Fruit fly (Drosophila melanogaster) whole organism: Measurements from ENCODE around the gene Eip78C.

Source experiments
- CG8478 ChIP-seq: fragments of >200 bp; optimal IDR thresholded peaks from 2 replicates; lab custom pipeline; 2018; ENCODE audit warnings: inconsistent platforms
- Dll ChIP-seq: fragments of >200 bp; optimal IDR thresholded peaks from 2 replicates; lab custom pipeline; 2017
- EcR ChIP-seq, 2 experiments: fragments of >200 bp; optimal IDR thresholded peaks; 2 replicates each; lab custom pipeline; 2017; ENCODE audit warnings: missing biosample characterization in 2 of 2, missing genetic modification characterization in 2 of 2, missing genetic modification reagents in 2 of 2
- pan ChIP-seq: fragments of >200 bp; optimal IDR thresholded peaks from 2 replicates; lab custom pipeline; 2017
- psq ChIP-seq: fragments of >200 bp; optimal IDR thresholded peaks from 2 replicates; lab custom pipeline; 2017
- usp ChIP-seq: fragments of >200 bp; optimal IDR thresholded peaks from 2 replicates; lab custom pipeline; 2017; ENCODE audit warnings: missing biosample characterization, missing genetic modification characterization, mixed read lengths

The Eip78C gene

DNA sequence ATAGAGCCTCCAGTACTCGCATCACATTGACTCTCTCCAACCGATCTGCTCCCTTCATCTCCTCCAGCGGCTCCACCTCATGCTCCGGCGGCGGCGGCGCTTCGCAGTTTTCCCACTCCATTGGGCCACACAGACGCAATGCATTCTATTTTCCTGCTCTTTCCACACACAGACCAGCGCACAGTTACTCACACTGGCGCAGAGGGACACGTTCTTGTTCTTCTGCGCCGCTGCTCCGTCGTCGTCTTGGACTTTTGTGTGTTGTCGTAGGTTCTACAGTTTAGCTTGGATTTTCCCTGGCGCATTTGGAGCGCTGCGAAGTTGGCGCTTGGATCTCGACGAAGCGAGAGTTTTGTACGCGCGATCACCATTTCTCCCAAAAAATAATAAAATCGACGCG is at the start of gene Eip78C:
Gene Eip78C (plus strand): TSS at position 301 of the 400 bp plus-strand sequence.
- no peak for TF ChIP-seq Dll
- TF ChIP-seq pan (lab: Kevin White, UChicago), result no peak

dm6 chr3L:21176935-21177581 is 49.4 kb upstream of the Eip78C start:
- TF ChIP-seq CG8478 (no peak), EcR (GFP tag; optimal IDR thresholded peaks at IDR 0.05; lab: Kevin White, UChicago) (no peak), usp (no peak), Dll (no peak), pan (lab: Kevin White, UChicago) (no peak), psq (lab: Kevin White, UChicago) (no peak)

DNA sequence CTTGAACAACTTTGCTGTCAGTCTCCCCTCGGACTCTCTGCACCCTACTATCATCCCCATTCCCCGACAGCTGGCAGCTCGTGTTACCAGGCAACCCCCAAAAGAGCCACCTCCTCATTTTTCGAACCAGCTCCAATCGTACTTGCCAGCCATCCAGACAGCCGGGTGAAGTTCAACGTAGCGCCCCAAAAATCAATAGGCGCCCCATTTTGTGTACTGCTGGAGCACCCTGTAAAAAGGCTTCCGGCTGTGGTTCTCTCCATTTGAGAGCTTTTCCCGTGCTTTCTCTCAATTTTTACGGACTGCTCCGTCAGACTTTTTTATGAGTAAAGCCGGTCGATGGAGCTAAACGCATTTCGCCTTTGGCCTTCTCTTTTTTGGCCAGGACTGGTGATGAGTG is 40.8 kb upstream of the Eip78C start:
- TF ChIP-seq usp, result no peak
- TF ChIP-seq EcR (GFP tag; optimal IDR thresholded peaks at IDR 0.05; lab: Kevin White, UChicago), result no peak
- TF ChIP-seq pan (lab: Kevin White, UChicago), result no peak
- TF ChIP-seq psq (lab: Kevin White, UChicago), result no peak
- TF ChIP-seq CG8478, result no peak
- no peak for TF ChIP-seq Dll

DNA sequence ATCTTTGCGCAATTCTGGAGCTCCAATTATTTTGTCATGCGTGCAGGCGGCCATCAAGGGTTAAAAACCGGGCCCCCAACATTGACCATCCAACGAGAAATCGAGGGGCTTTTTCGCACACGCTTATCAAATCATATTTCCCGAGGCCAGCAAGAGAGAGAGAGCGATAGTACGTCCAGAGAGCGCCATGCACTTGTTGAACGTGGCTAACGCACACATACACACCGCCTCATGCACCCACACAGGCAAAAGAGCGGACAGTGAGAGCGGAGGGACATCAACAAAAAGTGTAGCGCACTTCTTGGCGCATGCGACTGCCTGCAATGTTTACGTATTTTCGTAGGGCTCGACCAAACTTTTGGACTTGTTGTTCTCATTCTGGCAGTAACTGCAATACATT is 39.9 kb upstream of the Eip78C start:
- TF ChIP-seq CG8478, result no peak
- no peak for TF ChIP-seq EcR (GFP tag; optimal IDR thresholded peaks at IDR 0.05; lab: Kevin White, UChicago)
- no peak for TF ChIP-seq Dll
- no peak for TF ChIP-seq usp
- no peak for TF ChIP-seq psq (lab: Kevin White, UChicago)
- no peak for TF ChIP-seq pan (lab: Kevin White, UChicago)

dm6 chr3L:21192024-21192423 is 34.4 kb upstream of the Eip78C start:
- TF ChIP-seq psq (lab: Kevin White, UChicago), result no peak
- TF ChIP-seq pan (lab: Kevin White, UChicago), result no peak
- no peak for TF ChIP-seq CG8478
- TF ChIP-seq Dll, result no peak
- TF ChIP-seq usp, result no peak
- no peak for TF ChIP-seq EcR (GFP tag; optimal IDR thresholded peaks at IDR 0.05; lab: Kevin White, UChicago)

DNA sequence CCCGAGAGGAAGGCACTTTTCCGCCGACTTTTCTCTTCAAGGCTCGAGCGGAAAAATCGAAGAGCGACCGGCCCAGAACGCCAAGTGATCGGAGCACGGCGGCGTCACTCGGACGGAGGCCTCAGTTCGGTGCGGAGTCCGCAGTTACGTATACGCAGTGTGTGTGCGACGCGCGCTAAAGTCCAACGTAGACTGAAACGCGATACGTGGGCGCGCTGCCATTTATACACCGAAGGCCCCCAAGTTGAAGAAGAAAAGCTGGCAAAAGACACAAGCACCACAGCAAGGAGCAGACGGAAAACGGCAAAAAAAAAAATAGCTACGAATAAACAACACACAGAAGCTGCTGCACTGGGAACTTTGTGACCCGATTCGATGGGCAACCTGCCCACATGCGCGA is 33.2 kb upstream of the Eip78C start, which contains the start of gene CG42337:
Gene CG42337 (minus strand): TSS at position 194 of the 400 bp plus-strand sequence.
- TF ChIP-seq pan (lab: Kevin White, UChicago) (no peak), Dll (no peak), EcR (GFP tag; optimal IDR thresholded peaks at IDR 0.05; lab: Kevin White, UChicago) (no peak), usp (no peak), CG8478 (no peak), psq (lab: Kevin White, UChicago) (no peak)

DNA sequence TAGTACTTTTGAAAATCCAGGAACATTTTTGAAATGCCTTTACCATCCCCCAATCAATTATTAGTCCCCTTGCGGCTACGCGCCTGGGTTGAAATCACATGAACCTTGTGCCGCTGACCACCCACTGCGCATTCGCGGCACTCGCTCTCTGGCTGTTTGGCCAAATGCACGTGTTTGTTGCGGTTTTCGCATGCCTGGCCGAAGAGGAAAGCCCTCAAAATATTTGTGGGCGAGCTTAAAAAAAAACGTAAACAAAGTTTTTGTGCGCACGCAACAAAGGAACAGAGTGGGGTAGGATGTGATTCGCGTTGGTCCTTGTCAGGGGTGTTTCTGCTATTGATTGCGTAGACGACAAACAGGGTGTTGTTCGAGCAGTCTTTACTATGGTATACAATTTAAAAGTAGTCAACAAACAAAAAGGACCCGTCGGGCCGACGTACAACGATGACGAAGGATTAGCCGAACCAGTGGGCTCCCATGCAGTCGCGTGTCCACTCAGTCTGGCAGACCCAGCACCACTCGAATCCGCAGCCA is 31.9 kb upstream of the Eip78C start:
- no peak for TF ChIP-seq psq (lab: Kevin White, UChicago)
- TF ChIP-seq CG8478, result no peak
- no peak for TF ChIP-seq usp
- no peak for TF ChIP-seq EcR (GFP tag; optimal IDR thresholded peaks at IDR 0.05; lab: Kevin White, UChicago)
- TF ChIP-seq Dll, result no peak
- TF ChIP-seq pan (lab: Kevin White, UChicago), result no peak

- TF ChIP-seq Dll (no peak), pan (lab: Kevin White, UChicago) (no peak), psq (lab: Kevin White, UChicago) (no peak), CG8478 (no peak), usp (no peak), EcR (GFP tag; optimal IDR thresholded peaks at IDR 0.05; lab: Kevin White, UChicago) (no peak)
Measured at dm6 chr3L:21196563-21196962, 29.8 kb upstream of the Eip78C start, which contains the start of the genes Targ3 and park. TSS of gene Targ3 (plus strand) at chr3L:21196831. TSS of gene park (minus strand) at chr3L:21196853.

- TF ChIP-seq CG8478 (no peak), usp (no peak), psq (lab: Kevin White, UChicago) (no peak), Dll (no peak), EcR (GFP tag; optimal IDR thresholded peaks at IDR 0.05; lab: Kevin White, UChicago) (no peak), pan (lab: Kevin White, UChicago) (no peak)
Measured at dm6 chr3L:21200587-21200986, 25.8 kb upstream of the Eip78C start.

dm6 chr3L:21201246-21201896 is 25.0 kb upstream of the Eip78C start:
- TF ChIP-seq pan (lab: Kevin White, UChicago), result no peak
- no peak for TF ChIP-seq usp
- no peak for TF ChIP-seq Dll

dm6 chr3L:21202029-21202776 is 24.2 kb upstream of the Eip78C start:
- TF ChIP-seq EcR (GFP tag; optimal IDR thresholded peaks at IDR 0.05; lab: Kevin White, UChicago), result peak in 1 of 2 experiments; percentile 52
- no peak for TF ChIP-seq pan (lab: Kevin White, UChicago)

- TF ChIP-seq usp, result no peak
- no peak for TF ChIP-seq psq (lab: Kevin White, UChicago)
- TF ChIP-seq pan (lab: Kevin White, UChicago), result no peak
Measured at dm6 chr3L:21202777-21203282, 23.6 kb upstream of the Eip78C start, which contains the start of the genes Targ1, CG10512 and Targ2. TSS of gene Targ1 (minus strand) at chr3L:21202882. TSS of gene CG10512 (plus strand) at chr3L:21202920. TSS of gene Targ2 (minus strand) at chr3L:21203232.
